Worm (Caenorhabditis elegans) whole organism, L4 larva: Measurements from ENCODE around the gene W06H8.6.

Source experiments
- D1046.2 ChIP-seq: fragments of 200-800 bp; sonication (Bioruptor generic); IDR thresholded peaks from 2 replicates; pipeline ENCODE4 v1.3.6; 2022; ENCODE audit warnings: missing genetic modification characterization, missing compliant biosample characterization
- F44E2.7 ChIP-seq: fragments of 200-800 bp; sonication (Bioruptor generic); IDR thresholded peaks from 2 replicates; pipeline ENCODE4 v2.1.2; 2022; ENCODE audit warnings: missing genetic modification characterization, missing compliant biosample characterization
- R02D3.7 ChIP-seq: fragments of 150-350 bp; sonication (generic microtip); optimal IDR thresholded peaks from 3 replicates; lab custom pipeline; 2014; ENCODE audit warnings: missing biosample characterization, missing genetic modification characterization
- Y105C5A.15 ChIP-seq: fragments of 200-800 bp; sonication (Bioruptor generic); IDR thresholded peaks from 2 replicates; pipeline ENCODE4 v1.3.6; 2022; ENCODE audit warnings: missing genetic modification characterization, missing compliant biosample characterization
- ZK546.5 ChIP-seq, 2 experiments: sonication (generic microtip); optimal IDR thresholded peaks; 2 replicates each; lab custom pipeline; 2017; ENCODE audit warnings: missing biosample characterization in 2 of 2, missing genetic modification characterization in 2 of 2
- arid-1 ChIP-seq: fragments of 200-800 bp; sonication (Bioruptor generic); conservative IDR thresholded peaks from 2 replicates; pipeline ENCODE4 v1.3.6; 2022; ENCODE audit warnings: missing genetic modification reagents, missing genetic modification characterization, missing compliant biosample characterization
- ceh-20 ChIP-seq: fragments of 200-800 bp; sonication (Bioruptor generic); IDR thresholded peaks from 2 replicates; pipeline ENCODE4 v1.3.6; 2022; ENCODE audit warnings: missing genetic modification reagents, missing genetic modification characterization, missing compliant biosample characterization
- ceh-28 ChIP-seq: fragments of 150-350 bp; optimal IDR thresholded peaks from 2 replicates; lab custom pipeline; 2014; ENCODE audit warnings: missing biosample characterization, missing genetic modification reagents, missing genetic modification characterization
- ceh-62 ChIP-seq: sonication (generic microtip); optimal IDR thresholded peaks from 2 replicates; lab custom pipeline; 2017; ENCODE audit warnings: missing biosample characterization, missing genetic modification characterization
- ceh-82 ChIP-seq: sonication (generic microtip); optimal IDR thresholded peaks from 2 replicates; lab custom pipeline; 2017; ENCODE audit warnings: missing biosample characterization, missing genetic modification characterization
- cey-2 ChIP-seq: sonication (generic microtip); optimal IDR thresholded peaks from 3 replicates; lab custom pipeline; 2017; ENCODE audit warnings: missing genetic modification characterization, mild to moderate bottlenecking, missing compliant biosample characterization, antibody characterized with exemption, borderline replicate concordance; ENCODE audit not compliant: insufficient read depth
- daf-19 ChIP-seq: fragments of 200-800 bp; sonication (Bioruptor generic); conservative IDR thresholded peaks from 2 replicates; pipeline ENCODE4 v1.3.6; 2022; ENCODE audit warnings: missing genetic modification characterization, missing compliant biosample characterization
- dmd-6 ChIP-seq: fragments of 200-800 bp; sonication (Bioruptor generic); IDR thresholded peaks from 2 replicates; pipeline ENCODE4 v1.3.6; 2022; ENCODE audit warnings: missing genetic modification reagents, missing genetic modification characterization, missing compliant biosample characterization
- dmd-8 ChIP-seq: fragments of 200-800 bp; sonication (Bioruptor generic); IDR thresholded peaks from 2 replicates; pipeline ENCODE4 v1.3.6; 2022; ENCODE audit warnings: missing genetic modification characterization, missing compliant biosample characterization
- dve-1 ChIP-seq: sonication (generic microtip); optimal IDR thresholded peaks from 2 replicates; lab custom pipeline; 2017; ENCODE audit warnings: antibody characterized with exemption, mild to moderate bottlenecking, missing genetic modification characterization, missing compliant biosample characterization; ENCODE audit not compliant: insufficient read depth
- egl-27 ChIP-seq: sonication (generic microtip); optimal IDR thresholded peaks from 3 replicates; lab custom pipeline; 2017; ENCODE audit warnings: missing biosample characterization, missing genetic modification reagents, missing genetic modification characterization
- egl-43 ChIP-seq: fragments of 200-800 bp; sonication (Bioruptor generic); IDR thresholded peaks from 2 replicates; pipeline ENCODE4 v1.3.6; 2022; ENCODE audit warnings: missing genetic modification reagents, missing genetic modification characterization, missing compliant biosample characterization
- fos-1 ChIP-seq: fragments of 150-350 bp; optimal IDR thresholded peaks from 2 replicates; lab custom pipeline; 2014; ENCODE audit warnings: missing biosample characterization, missing genetic modification characterization
- gei-8 ChIP-seq: fragments of 200-800 bp; sonication (Bioruptor generic); optimal IDR thresholded peaks from 2 replicates; lab custom pipeline; 2018; ENCODE audit warnings: mild to moderate bottlenecking, missing genetic modification characterization, missing compliant biosample characterization
- hif-1 ChIP-seq, 2 experiments: sonication (generic microtip); optimal IDR thresholded peaks; 2 replicates each; lab custom pipeline; 2016 to 2017; ENCODE audit warnings: missing compliant biosample characterization in 2 of 2, missing genetic modification characterization in 2 of 2, missing genetic modification reagents in 2 of 2, missing genotype in 2 of 2, mild to moderate bottlenecking in 1 of 2
- hlh-30 ChIP-seq: sonication (generic microtip); optimal IDR thresholded peaks from 2 replicates; lab custom pipeline; 2017; ENCODE audit warnings: antibody characterized with exemption, mild to moderate bottlenecking, missing genetic modification characterization, missing compliant biosample characterization; ENCODE audit not compliant: insufficient read depth
- hmg-1.1 ChIP-seq: fragments of 200-800 bp; sonication (Bioruptor generic); IDR thresholded peaks from 2 replicates; pipeline ENCODE4 v1.3.6; 2022; ENCODE audit warnings: missing genetic modification reagents, missing genetic modification characterization, missing compliant biosample characterization
- lin-1 ChIP-seq: fragments of 200-800 bp; sonication (Bioruptor generic); IDR thresholded peaks from 2 replicates; pipeline ENCODE4 v1.3.6; 2022; ENCODE audit warnings: missing genetic modification reagents, missing genetic modification characterization, missing compliant biosample characterization
- lin-15B ChIP-seq: fragments of 150-350 bp; sonication (generic microtip); optimal IDR thresholded peaks from 3 replicates; lab custom pipeline; 2014; ENCODE audit warnings: missing biosample characterization, missing genetic modification characterization
- lir-3 ChIP-seq: sonication (generic microtip); optimal IDR thresholded peaks from 2 replicates; lab custom pipeline; 2016; ENCODE audit warnings: mild to moderate bottlenecking, missing genetic modification characterization, missing compliant biosample characterization
- lsy-2 ChIP-seq, 2 experiments: fragments of 150-350 bp in 1 of 2; sonication (generic microtip) in 1 of 2; optimal IDR thresholded peaks; 2 replicates each; lab custom pipeline; 2014 to 2017; ENCODE audit warnings: missing biosample characterization in 2 of 2, missing genetic modification characterization in 2 of 2
- mep-1 ChIP-seq: fragments of 150-350 bp; sonication (generic microtip); optimal IDR thresholded peaks from 3 replicates; lab custom pipeline; 2014; ENCODE audit warnings: missing biosample characterization, missing genetic modification characterization
- mes-2 ChIP-seq: sonication (generic microtip); optimal IDR thresholded peaks from 2 replicates; lab custom pipeline; 2016; ENCODE audit warnings: missing genotype, mild to moderate bottlenecking, missing genetic modification characterization, missing compliant biosample characterization; ENCODE audit not compliant: poor library complexity, severe bottlenecking
- nhr-111 ChIP-seq: fragments of 200-800 bp; sonication (Bioruptor generic); optimal IDR thresholded peaks from 2 replicates; lab custom pipeline; 2018; ENCODE audit warnings: mild to moderate bottlenecking, missing genetic modification characterization, missing compliant biosample characterization
- nhr-25 ChIP-seq: sonication (generic microtip); optimal IDR thresholded peaks from 2 replicates; lab custom pipeline; 2017; ENCODE audit warnings: missing genetic modification characterization, mild to moderate bottlenecking, missing compliant biosample characterization, antibody characterized with exemption, moderate library complexity, borderline replicate concordance; ENCODE audit not compliant: insufficient read depth
- nhr-28 ChIP-seq: fragments of 150-350 bp; optimal IDR thresholded peaks from 2 replicates; lab custom pipeline; 2014; ENCODE audit warnings: missing biosample characterization, missing genetic modification characterization
- nhr-41 ChIP-seq: fragments of 200-800 bp; sonication (Bioruptor generic); IDR thresholded peaks from 2 replicates; pipeline ENCODE4 v1.3.6; 2022; ENCODE audit warnings: missing genetic modification reagents, missing genetic modification characterization, missing compliant biosample characterization
- nhr-48 ChIP-seq: sonication (generic microtip); optimal IDR thresholded peaks from 2 replicates; lab custom pipeline; 2016; ENCODE audit warnings: mild to moderate bottlenecking, missing genetic modification characterization, missing compliant biosample characterization
- nhr-76 ChIP-seq: fragments of 150-350 bp; optimal IDR thresholded peaks from 2 replicates; lab custom pipeline; 2014; ENCODE audit warnings: missing biosample characterization, missing genetic modification characterization
- pha-4 ChIP-seq, 2 experiments: fragments of 150-350 bp in 1 of 2; fragments of 200-800 bp in 1 of 2; sonication (Bioruptor generic) in 1 of 2; IDR thresholded peaks in 1 of 2; optimal IDR thresholded peaks in 1 of 2; 2 replicates each; pipeline versions ENCODE4 v1.3.6 to Lab custom; 2014 to 2022; ENCODE audit warnings: missing genetic modification characterization in 2 of 2, missing genetic modification reagents in 2 of 2, missing biosample characterization in 1 of 2, missing compliant biosample characterization in 1 of 2
- rbr-2 ChIP-seq: sonication (generic microtip); optimal IDR thresholded peaks from 2 replicates; lab custom pipeline; 2016; ENCODE audit warnings: missing genotype, missing genetic modification characterization, missing compliant biosample characterization
- set-16 ChIP-seq: fragments of 200-800 bp; sonication (Bioruptor generic); IDR thresholded peaks from 2 replicates; pipeline ENCODE4 v1.3.6; 2022; ENCODE audit warnings: missing genetic modification reagents, missing genetic modification characterization, missing compliant biosample characterization
- skn-1 ChIP-seq: fragments of 150-350 bp; optimal IDR thresholded peaks from 2 replicates; lab custom pipeline; 2014; ENCODE audit warnings: missing biosample characterization, missing genetic modification characterization
- snpc-1.2 ChIP-seq: fragments of 200-800 bp; sonication (Bioruptor generic); IDR thresholded peaks from 2 replicates; pipeline ENCODE4 v1.3.6; 2022; ENCODE audit warnings: missing genetic modification reagents, missing genetic modification characterization, missing compliant biosample characterization
- spr-1 ChIP-seq: sonication (generic microtip); optimal IDR thresholded peaks from 2 replicates; lab custom pipeline; 2016; ENCODE audit warnings: mild to moderate bottlenecking, missing genetic modification characterization, missing compliant biosample characterization
- tag-97 ChIP-seq: fragments of 200-800 bp; sonication (Bioruptor generic); IDR thresholded peaks from 2 replicates; pipeline ENCODE4 v1.3.6; 2022; ENCODE audit warnings: missing genetic modification characterization, missing compliant biosample characterization
- tra-1 ChIP-seq: fragments of 200-800 bp; sonication (Bioruptor generic); IDR thresholded peaks from 2 replicates; pipeline ENCODE4 v1.3.6; 2022; ENCODE audit warnings: missing genetic modification reagents, missing genetic modification characterization, missing compliant biosample characterization
- unc-130 ChIP-seq: sonication (generic microtip); optimal IDR thresholded peaks from 2 replicates; lab custom pipeline; 2016; ENCODE audit warnings: missing genetic modification reagents, missing genetic modification characterization, missing compliant biosample characterization
- unc-39 ChIP-seq: sonication (generic microtip); optimal IDR thresholded peaks from 2 replicates; lab custom pipeline; 2017; ENCODE audit warnings: missing biosample characterization, missing genetic modification characterization
- unc-62 ChIP-seq, 3 experiments: fragments of 150-350 bp in 1 of 3; sonication (generic microtip); optimal IDR thresholded peaks in 2 of 3; peaks in 1 of 3; 1 replicate in 1 of 3; 2 replicates in 2 of 3; lab custom pipeline; 2014 to 2017; ENCODE audit warnings: missing biosample characterization in 3 of 3, missing genetic modification characterization in 3 of 3, missing genetic modification reagents in 3 of 3, missing genotype in 1 of 3
- zfp-3 ChIP-seq: fragments of 200-800 bp; sonication (Bioruptor generic); conservative IDR thresholded peaks from 2 replicates; pipeline ENCODE4 v1.3.6; 2022; ENCODE audit warnings: missing genetic modification reagents, missing genetic modification characterization, missing compliant biosample characterization
- zip-2 ChIP-seq: fragments of 150-350 bp; optimal IDR thresholded peaks from 2 replicates; lab custom pipeline; 2014; ENCODE audit warnings: missing biosample characterization, missing genetic modification characterization
- ztf-7 ChIP-seq: fragments of 150-350 bp; optimal IDR thresholded peaks from 2 replicates; lab custom pipeline; 2014; ENCODE audit warnings: missing biosample characterization, missing genetic modification characterization

Gene W06H8.6

DNA sequence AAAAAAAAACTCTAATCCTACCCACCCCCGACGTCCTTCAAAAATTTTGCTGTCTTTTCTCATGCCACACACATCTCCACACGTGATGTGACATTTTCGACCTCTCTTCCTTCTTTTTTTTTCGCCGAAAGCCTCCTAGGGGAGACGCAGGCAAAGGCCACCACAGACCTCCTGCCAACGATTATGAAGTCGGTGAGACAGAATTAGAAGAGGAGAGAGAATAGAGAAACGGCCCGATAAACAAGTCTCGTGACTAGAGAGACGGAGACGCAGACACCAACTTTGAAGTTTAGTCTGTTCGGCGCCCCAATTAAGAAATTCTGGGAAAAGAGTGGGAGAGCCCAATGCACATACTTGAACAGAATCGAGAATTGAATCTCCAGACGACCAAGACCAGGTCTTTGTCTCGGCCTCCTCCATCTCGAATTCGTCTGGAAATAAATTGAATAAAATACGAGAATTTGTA is 2.3 kb downstream of the W06H8.6 start (continued):
- no peak for TF ChIP-seq lin-1 (GFP tag; lab: Robert Waterston, UW)
- peak in 1 of 2 experiments; percentile 11 for TF ChIP-seq ZK546.5 (tag; optimal IDR thresholded peaks at IDR 0.05; lab: Kevin White, UChicago)
- TF ChIP-seq nhr-48 (tag; lab: Kevin White, UChicago), result peak; percentile 95
- no peak for TF ChIP-seq R02D3.7 (tag; lab: Kevin White, UChicago)
- peak; percentile 95; the same call in 1 of the 2 replicates for TF ChIP-seq ceh-20 (GFP tag; lab: Robert Waterston, UW)
- peak; percentile 92 for TF ChIP-seq egl-43 (GFP tag; lab: Robert Waterston, UW)
- peak; percentile 73 for TF ChIP-seq spr-1 (tag; lab: Kevin White, UChicago)
- peak; percentile 88 for TF ChIP-seq zfp-3 (GFP tag; lab: Robert Waterston, UW)
- no peak for TF ChIP-seq fos-1 (tag; lab: Kevin White, UChicago)
- TF ChIP-seq lir-3 (tag; lab: Kevin White, UChicago), result no peak
- TF ChIP-seq hlh-30, result peak; percentile 100
- TF ChIP-seq hmg-1.1 (GFP tag; lab: Robert Waterston, UW), result peak; percentile 88
- TF ChIP-seq nhr-28, result peak; percentile 86
- TF ChIP-seq egl-27 (tag; lab: Kevin White, UChicago), result peak; percentile 43
- no peak for TF ChIP-seq ceh-62 (tag; lab: Kevin White, UChicago)
- TF ChIP-seq unc-62 (GFP tag; optimal IDR thresholded peaks at IDR 0.05 in 1 of 2; lab: Kevin White, UChicago), result peak in 1 of 2 experiments; percentile 99
- no peak for TF ChIP-seq unc-62 (tag; optimal IDR thresholded peaks at IDR 0.05; lab: Kevin White, UChicago)
- peak; percentile 60 for TF ChIP-seq skn-1 (tag; lab: Kevin White, UChicago)
- TF ChIP-seq nhr-41 (GFP tag; lab: Robert Waterston, UW), result no peak
- peak; percentile 75; the same call in 1 of the 2 replicates for TF ChIP-seq set-16 (GFP tag; lab: Robert Waterston, UW)
- no peak for TF ChIP-seq tag-97 (GFP tag; lab: Robert Waterston, UW)
- peak; percentile 34; the same call in 1 of the 2 replicates for TF ChIP-seq Y105C5A.15 (GFP tag; lab: Robert Waterston, UW)
- TF ChIP-seq rbr-2, result peak; percentile 94
- TF ChIP-seq lsy-2 (tag; optimal IDR thresholded peaks at IDR 0.05; lab: Kevin White, UChicago), result peak; percentile 89 to 94
- TF ChIP-seq tra-1, result peak; percentile 94
- TF ChIP-seq dmd-8, result peak; percentile 74; the same call in 1 of the 2 replicates
- peak; percentile 98 for TF ChIP-seq mep-1 (tag; lab: Kevin White, UChicago)
- peak; percentile 37 for TF ChIP-seq unc-130 (GFP tag; lab: Kevin White, UChicago)
- TF ChIP-seq nhr-111 (GFP tag; lab: Kevin White, UChicago), result no peak
- no peak for TF ChIP-seq snpc-1.2 (GFP tag; lab: Robert Waterston, UW)
- peak; percentile 50 for TF ChIP-seq gei-8 (GFP tag; lab: Kevin White, UChicago)
- TF ChIP-seq hif-1 (tag; optimal IDR thresholded peaks at IDR 0.05; lab: Kevin White, UChicago), result peak; percentile 74 to 90
- TF ChIP-seq zip-2 (tag; lab: Kevin White, UChicago), result peak; percentile 79
- peak; percentile 98 for TF ChIP-seq dve-1
- peak; percentile 92 for TF ChIP-seq daf-19
- TF ChIP-seq ceh-28, result peak; percentile 46
- TF ChIP-seq pha-4 (GFP tag; IDR thresholded peaks at IDR 0.05; lab: Robert Waterston, UW), result peak; percentile 88
- peak; percentile 61 for TF ChIP-seq pha-4 (tag; optimal IDR thresholded peaks at IDR 0.05; lab: Kevin White, UChicago)
- TF ChIP-seq nhr-25 (tag; lab: Kevin White, UChicago), result peak; percentile 92
- 0 out of 2 replicates have a peak, but pooled peaks have one; percentile 9 for TF ChIP-seq F44E2.7 (GFP tag; lab: Robert Waterston, UW)
- peak; percentile 66 for TF ChIP-seq arid-1 (GFP tag; lab: Robert Waterston, UW)
- TF ChIP-seq lin-15B (tag; lab: Kevin White, UChicago), result peak; percentile 23
- TF ChIP-seq cey-2 (tag; lab: Kevin White, UChicago), result peak; percentile 81
- peak; percentile 92 for TF ChIP-seq mes-2 (tag; lab: Kevin White, UChicago)
- TF ChIP-seq ceh-82 (tag; lab: Kevin White, UChicago), result no peak
- peak; percentile 75 for TF ChIP-seq ztf-7 (tag; lab: Kevin White, UChicago)
- TF ChIP-seq D1046.2 (GFP tag; lab: Robert Waterston, UW), result 0 out of 2 replicates have a peak, but pooled peaks have one; percentile 61
- TF ChIP-seq unc-39 (tag; lab: Kevin White, UChicago), result peak; percentile 44
- peak; percentile 98 for TF ChIP-seq dmd-6
- peak; percentile 21 for TF ChIP-seq nhr-76 (tag; lab: Kevin White, UChicago)
